Worm (Caenorhabditis elegans) whole organism, early embryonic: ENCODE measurements around the gene T24H10.1.

Experiments
- F13C5.2 ChIP-seq: sonication (generic microtip); optimal IDR thresholded peaks from 2 replicates; lab custom pipeline; 2017; ENCODE audit warnings: mild to moderate bottlenecking, missing genetic modification characterization, inconsistent platforms, missing compliant biosample characterization
- ama-1 ChIP-seq: fragments of 150-350 bp; optimal IDR thresholded peaks from 2 replicates; lab custom pipeline; 2014
- ceh-36 ChIP-seq: sonication (generic microtip); optimal IDR thresholded peaks from 2 replicates; lab custom pipeline; 2016; ENCODE audit warnings: missing genetic modification characterization, inconsistent platforms, missing compliant biosample characterization
- ets-7 ChIP-seq: sonication (generic microtip); optimal IDR thresholded peaks from 2 replicates; lab custom pipeline; 2016; ENCODE audit warnings: missing genotype, missing genetic modification characterization, missing compliant biosample characterization
- flt-1 ChIP-seq: fragments of 200-800 bp; sonication (Bioruptor generic); IDR thresholded peaks from 2 replicates; pipeline ENCODE4 v1.3.6; 2022; ENCODE audit warnings: missing genetic modification characterization, missing compliant biosample characterization
- hmg-4 ChIP-seq: fragments of 200-800 bp; sonication (Bioruptor generic); optimal IDR thresholded peaks from 2 replicates; lab custom pipeline; 2018; ENCODE audit warnings: mild to moderate bottlenecking, missing genetic modification characterization, missing compliant biosample characterization
- pes-1 ChIP-seq: fragments of 200-800 bp; sonication (Bioruptor generic); IDR thresholded peaks from 2 replicates; pipeline ENCODE4 v1.3.6; 2022; ENCODE audit warnings: missing genetic modification reagents, missing genetic modification characterization, missing compliant biosample characterization
- tbx-11 ChIP-seq: fragments of 200-800 bp; sonication (Bioruptor generic); IDR thresholded peaks from 2 replicates; pipeline ENCODE4 v1.3.6; 2022; ENCODE audit warnings: missing genetic modification characterization, missing compliant biosample characterization
- tbx-37 ChIP-seq: fragments of 200-800 bp; sonication (Bioruptor generic); conservative IDR thresholded peaks from 2 replicates; pipeline ENCODE4 v1.3.6; 2022; ENCODE audit warnings: missing genetic modification reagents, missing genetic modification characterization, missing compliant biosample characterization
- tra-4 ChIP-seq: sonication (generic microtip); optimal IDR thresholded peaks from 2 replicates; lab custom pipeline; 2017; ENCODE audit warnings: missing genetic modification characterization, missing compliant biosample characterization

ce11 chrII:9141110-9141509 lies 41.9 kb downstream of the T24H10.1 start:
- TF ChIP-seq ama-1 (no peak), ets-7 (tag; lab: Kevin White, UChicago) (no peak), tbx-37 (GFP tag; lab: Robert Waterston, UW) (no peak), F13C5.2 (no peak), pes-1 (no peak), tbx-11 (GFP tag; lab: Robert Waterston, UW) (no peak), flt-1 (GFP tag; lab: Robert Waterston, UW) (no peak), hmg-4 (GFP tag; lab: Kevin White, UChicago) (no peak), tra-4 (no peak), ceh-36 (tag; lab: Kevin White, UChicago) (no peak)
